ENCODE assay signal across 5 worm cellular contexts in the genomic region with DNA sequence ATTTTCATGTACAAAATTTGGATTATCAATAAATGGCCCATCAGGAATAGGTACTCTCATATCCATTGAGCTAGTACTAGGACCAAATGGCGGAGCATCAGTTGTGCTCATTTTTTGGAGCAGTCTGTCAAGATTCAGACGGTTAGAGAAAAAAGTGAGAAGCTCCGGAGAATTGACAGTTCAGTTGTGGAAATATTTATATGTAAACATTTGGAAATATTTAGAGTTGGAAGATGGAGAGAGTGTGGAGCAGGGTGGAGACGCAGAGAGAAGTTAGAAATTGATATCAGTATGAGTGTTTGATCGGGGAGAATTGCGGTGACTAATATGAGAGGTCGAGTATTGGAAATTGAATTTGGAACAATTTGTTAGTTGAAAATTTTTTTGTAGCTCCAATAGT.
TF ChIP-seq lines count a peak whose summit lies in the region.

No protein-coding gene starts in this region.

TF ChIP-seq in whole organism, L1 larva, 84 proteins besides CTCF, POLR2A, EP300 and RAD21:
- TF ChIP-seq unc-86 (tag; optimal IDR thresholded peaks at IDR 0.05; lab: Kevin White, UChicago) (no peak), unc-30 (tag; optimal IDR thresholded peaks at IDR 0.05; lab: Kevin White, UChicago) (no peak), snu-23 (GFP tag; optimal IDR thresholded peaks at IDR 0.05; lab: Kevin White, UChicago) (no peak), elt-2 (tag; optimal IDR thresholded peaks at IDR 0.05; lab: Kevin White, UChicago) (peak; percentile 15), hlh-4 (tag; optimal IDR thresholded peaks at IDR 0.05; lab: Kevin White, UChicago) (no peak), blmp-1 (tag; optimal IDR thresholded peaks at IDR 0.05; lab: Kevin White, UChicago) (no peak), C34B4.2 (tag; optimal IDR thresholded peaks at IDR 0.05; lab: Kevin White, UChicago) (no peak), lin-35 (GFP tag; optimal IDR thresholded peaks at IDR 0.05; lab: Kevin White, UChicago) (peak in 1 of 2 experiments; percentile 18), vab-15 (tag; optimal IDR thresholded peaks at IDR 0.05; lab: Kevin White, UChicago) (no peak), sup-37 (GFP tag; optimal IDR thresholded peaks at IDR 0.05; lab: Kevin White, UChicago) (no peak), skn-1 (tag; optimal IDR thresholded peaks at IDR 0.05; lab: Kevin White, UChicago) (no peak)

TF ChIP-seq in whole organism, L2 larva, 48 proteins besides CTCF, POLR2A, EP300 and RAD21:
- TF ChIP-seq fos-1 (tag; optimal IDR thresholded peaks at IDR 0.05; lab: Kevin White, UChicago) = peak; percentile 96
- TF ChIP-seq gmeb-1 (tag; optimal IDR thresholded peaks at IDR 0.05; lab: Kevin White, UChicago) = peak; percentile 41
- no peak for TF ChIP-seq blmp-1 (tag; optimal IDR thresholded peaks at IDR 0.05; lab: Kevin White, UChicago; ENCODE audit: insufficient read depth)
- peak; percentile 14 for TF ChIP-seq crh-2 (tag; optimal IDR thresholded peaks at IDR 0.05; lab: Kevin White, UChicago)
- no peak for TF ChIP-seq lin-39 (tag; optimal IDR thresholded peaks at IDR 0.05; lab: Kevin White, UChicago)

TF ChIP-seq in whole organism, L3 larva, 47 proteins besides CTCF, POLR2A, EP300 and RAD21:
- TF ChIP-seq nhr-237 (tag; optimal IDR thresholded peaks at IDR 0.05; lab: Kevin White, UChicago) (no peak), pha-4 (tag; optimal IDR thresholded peaks at IDR 0.05; lab: Kevin White, UChicago) (peak; percentile 63), egl-5 (tag; optimal IDR thresholded peaks at IDR 0.05; lab: Kevin White, UChicago) (no peak), aly-2 (tag; optimal IDR thresholded peaks at IDR 0.05; lab: Kevin White, UChicago) (no peak), ztf-4 (tag; optimal IDR thresholded peaks at IDR 0.05; lab: Kevin White, UChicago) (no peak), ceh-9 (tag; optimal IDR thresholded peaks at IDR 0.05; lab: Kevin White, UChicago) (no peak), elt-1 (tag; optimal IDR thresholded peaks at IDR 0.05; lab: Kevin White, UChicago) (no peak), daf-12 (tag; optimal IDR thresholded peaks at IDR 0.05; lab: Kevin White, UChicago) (no peak), fkh-2 (tag; optimal IDR thresholded peaks at IDR 0.05; lab: Kevin White, UChicago) (no peak), nhr-28 (tag; optimal IDR thresholded peaks at IDR 0.05; lab: Kevin White, UChicago) (no peak), ceh-28 (tag; optimal IDR thresholded peaks at IDR 0.05; lab: Kevin White, UChicago) (no peak), nhr-76 (tag; optimal IDR thresholded peaks at IDR 0.05; lab: Kevin White, UChicago) (no peak), ceh-82 (tag; optimal IDR thresholded peaks at IDR 0.05; lab: Kevin White, UChicago) (no peak), ztf-11 (tag; optimal IDR thresholded peaks at IDR 0.05; lab: Kevin White, UChicago) (no peak), unc-39 (tag; optimal IDR thresholded peaks at IDR 0.05; lab: Kevin White, UChicago) (no peak), elt-2 (tag; optimal IDR thresholded peaks at IDR 0.05; lab: Kevin White, UChicago) (peak; percentile 64), pqm-1 (tag; optimal IDR thresholded peaks at IDR 0.05; lab: Kevin White, UChicago) (peak; percentile 70), mdl-1 (tag; optimal IDR thresholded peaks at IDR 0.05; lab: Kevin White, UChicago) (no peak), elt-3 (tag; optimal IDR thresholded peaks at IDR 0.05; lab: Kevin White, UChicago) (no peak), nfya-1 (tag; optimal IDR thresholded peaks at IDR 0.05; lab: Kevin White, UChicago; ENCODE audit: insufficient read depth) (no peak), nhr-67 (tag; optimal IDR thresholded peaks at IDR 0.05; lab: Kevin White, UChicago) (no peak)
TF ChIP-seq in whole organism, L3 larva: peak in this region for 3.

TF ChIP-seq in whole organism, L4 larva, 104 proteins besides CTCF, POLR2A, EP300 and RAD21:
- TF ChIP-seq mes-2 (tag; optimal IDR thresholded peaks at IDR 0.05; lab: Kevin White, UChicago; ENCODE audit: poor library complexity, severe bottlenecking) (peak; percentile 7), ceh-82 (tag; optimal IDR thresholded peaks at IDR 0.05; lab: Kevin White, UChicago) (no peak), daf-12 (tag; optimal IDR thresholded peaks at IDR 0.05; lab: Kevin White, UChicago) (no peak), lin-13 (GFP tag; optimal IDR thresholded peaks at IDR 0.05; lab: Kevin White, UChicago) (no peak), mep-1 (tag; optimal IDR thresholded peaks at IDR 0.05; lab: Kevin White, UChicago) (peak; percentile 7), nhr-28 (tag; optimal IDR thresholded peaks at IDR 0.05; lab: Kevin White, UChicago) (peak; percentile 67), rbr-2 (tag; optimal IDR thresholded peaks at IDR 0.05; lab: Kevin White, UChicago) (no peak), pqm-1 (tag; optimal IDR thresholded peaks at IDR 0.05; lab: Kevin White, UChicago) (peak; percentile 43), dmd-6 (GFP tag; IDR thresholded peaks at IDR 0.05; lab: Robert Waterston, UW) (peak; percentile 58), unc-62 (GFP tag; optimal IDR thresholded peaks at IDR 0.05 in 1 of 2; lab: Kevin White, UChicago) (peak in 1 of 2 experiments; percentile 37), unc-62 (tag; optimal IDR thresholded peaks at IDR 0.05; lab: Kevin White, UChicago) (no peak), nhr-6 (tag; optimal IDR thresholded peaks at IDR 0.05; lab: Kevin White, UChicago) (no peak), daf-16 (GFP tag; optimal IDR thresholded peaks at IDR 0.05; lab: Kevin White, UChicago) (no peak), daf-16 (tag; optimal IDR thresholded peaks at IDR 0.05; lab: Kevin White, UChicago) (peak; percentile 86), hlh-11 (tag; optimal IDR thresholded peaks at IDR 0.05; lab: Kevin White, UChicago) (peak; percentile 51), dve-1 (tag; optimal IDR thresholded peaks at IDR 0.05; lab: Kevin White, UChicago; ENCODE audit: insufficient read depth) (peak; percentile 69)

TF ChIP-seq in whole organism, young adult, 124 proteins besides CTCF, POLR2A, EP300 and RAD21:
- peak; percentile 49 to 74 for TF ChIP-seq let-607 (tag; optimal IDR thresholded peaks at IDR 0.05; lab: Kevin White, UChicago)
- peak; percentile 68 for TF ChIP-seq pha-4 (tag; optimal IDR thresholded peaks at IDR 0.05; lab: Kevin White, UChicago)
- TF ChIP-seq nhr-80 (tag; optimal IDR thresholded peaks at IDR 0.05; lab: Kevin White, UChicago) = peak; percentile 71
- peak; percentile 73; the same call in 1 of the 2 replicates for TF ChIP-seq hmg-1.2 (GFP tag; IDR thresholded peaks at IDR 0.05; lab: Robert Waterston, UW)
- TF ChIP-seq unc-62 (GFP tag; optimal IDR thresholded peaks at IDR 0.05; lab: Kevin White, UChicago) = peak; percentile 24
- TF ChIP-seq madf-3 (GFP tag; IDR thresholded peaks at IDR 0.05; lab: Robert Waterston, UW) = no peak
